Fruit fly (Drosophila melanogaster): Measurements from ENCODE around the gene mtm.
A peak's percentile ranks its signal among the peaks of the same experiment; 100 is the strongest.

mtm gene

DNA sequence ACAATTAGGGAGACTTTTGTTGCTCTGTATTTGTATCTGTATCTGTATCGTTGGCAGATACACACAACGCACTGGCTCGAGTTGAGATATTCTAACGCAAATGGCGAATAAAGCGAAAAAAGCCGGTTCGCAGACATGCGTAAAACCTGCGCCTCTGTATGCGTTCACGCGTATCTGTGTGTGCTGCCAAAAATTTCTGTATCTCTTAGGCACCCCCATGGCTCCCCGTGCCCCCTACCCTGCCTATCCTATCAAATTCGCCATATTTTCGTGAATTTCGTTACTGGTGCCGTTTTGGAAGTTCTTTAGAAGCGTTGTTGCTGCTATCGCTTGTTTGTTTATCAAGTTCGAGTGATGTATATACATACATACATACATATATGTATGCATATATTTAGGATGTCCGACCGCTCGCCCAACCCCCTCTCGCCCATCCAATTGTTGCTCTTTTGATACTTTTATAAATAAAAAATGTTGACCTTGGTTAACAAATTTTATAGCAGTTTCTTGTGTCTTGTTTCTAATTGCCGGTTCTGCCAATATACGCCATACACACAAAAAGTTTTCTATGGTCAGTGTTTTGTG is 49.0 kb upstream of the mtm start (continued):
- no peak for TF ChIP-seq CG7271 (tag; optimal IDR thresholded peaks at IDR 0.05)
- no peak for TF ChIP-seq CG12744 (GFP tag; optimal IDR thresholded peaks at IDR 0.05)
- TF ChIP-seq Lim3 (GFP tag; IDR thresholded peaks at IDR 0.05) = no peak
- no peak for TF ChIP-seq Tbp (GFP tag; optimal IDR thresholded peaks at IDR 0.05)
- no peak for TF ChIP-seq CG11695 (GFP tag; IDR thresholded peaks at IDR 0.05)
- TF ChIP-seq chinmo (GFP tag; IDR thresholded peaks at IDR 0.05; ENCODE audit: partially characterized antibody) = peak; percentile 90; the same call in 3 of the 4 replicates
- TF ChIP-seq pho (GFP tag; optimal IDR thresholded peaks at IDR 0.05) = no peak
- no peak for TF ChIP-seq CG1233 (GFP tag; optimal IDR thresholded peaks at IDR 0.05)
- no peak for TF ChIP-seq chn (GFP tag; optimal IDR thresholded peaks at IDR 0.05)
- TF ChIP-seq gro (GFP tag; optimal IDR thresholded peaks at IDR 0.05) = no peak
- peak; percentile 50; the same call in 2 of the 3 replicates for TF ChIP-seq Dbx (GFP tag; IDR thresholded peaks at IDR 0.05)
- no peak for TF ChIP-seq CG33213 (GFP tag; optimal IDR thresholded peaks at IDR 0.05)
- peak; percentile 36; the same call in 1 of the 2 replicates for TF ChIP-seq Rfx (GFP tag; IDR thresholded peaks at IDR 0.05)
- no peak for TF ChIP-seq crp (GFP tag; optimal IDR thresholded peaks at IDR 0.05)
- TF ChIP-seq bcd (GFP tag; optimal IDR thresholded peaks at IDR 0.05) = no peak
- no peak for TF ChIP-seq CG15269 (tag; optimal IDR thresholded peaks at IDR 0.05)
- TF ChIP-seq Sox100B (GFP tag; optimal IDR thresholded peaks at IDR 0.05) = no peak
- no peak for TF ChIP-seq en (GFP tag; optimal IDR thresholded peaks at IDR 0.05)
- no peak for TF ChIP-seq org-1 (GFP tag; optimal IDR thresholded peaks at IDR 0.05)
- no peak for TF ChIP-seq BtbVII (GFP tag; optimal IDR thresholded peaks at IDR 0.05)
- no peak for TF ChIP-seq E2f2 (GFP tag; IDR thresholded peaks at IDR 0.05)
- TF ChIP-seq toy (GFP tag; IDR thresholded peaks at IDR 0.05) = no peak
- no peak for TF ChIP-seq chif (GFP tag; optimal IDR thresholded peaks at IDR 0.05)
- peak; percentile 50 for TF ChIP-seq CG18599 (GFP tag; optimal IDR thresholded peaks at IDR 0.05)
- no peak for TF ChIP-seq Scr (GFP tag; IDR thresholded peaks at IDR 0.05; ENCODE audit: partially characterized antibody)
- no peak for TF ChIP-seq CG5180 (GFP tag; optimal IDR thresholded peaks at IDR 0.05)
- no peak for TF ChIP-seq CG3065 (GFP tag; optimal IDR thresholded peaks at IDR 0.05)
- no peak for TF ChIP-seq D (optimal IDR thresholded peaks at IDR 0.05)
- no peak for TF ChIP-seq D (GFP tag; optimal IDR thresholded peaks at IDR 0.05)
- TF ChIP-seq CG4282 (GFP tag; optimal IDR thresholded peaks at IDR 0.05) = no peak
- no peak for TF ChIP-seq Jarid2 (GFP tag; optimal IDR thresholded peaks at IDR 0.05)
- no peak for TF ChIP-seq Hand (GFP tag; optimal IDR thresholded peaks at IDR 0.05)
- TF ChIP-seq CG2120 (GFP tag; optimal IDR thresholded peaks at IDR 0.05) = no peak
- peak; percentile 83 for TF ChIP-seq CG32767 (GFP tag; IDR thresholded peaks at IDR 0.05)
- TF ChIP-seq Mes4 (GFP tag; optimal IDR thresholded peaks at IDR 0.05) = no peak
- no peak for TF ChIP-seq CG4360 (GFP tag; IDR thresholded peaks at IDR 0.05)
- TF ChIP-seq Hr78 (GFP tag; optimal IDR thresholded peaks at IDR 0.05) = no peak
- no peak for TF ChIP-seq Aef1 (GFP tag; IDR thresholded peaks at IDR 0.05)
- no peak for TF ChIP-seq croc (GFP tag; conservative IDR thresholded peaks at IDR 0.05)
- TF ChIP-seq CG2678 (tag; optimal IDR thresholded peaks at IDR 0.05) = no peak
- 0 out of 3 replicates have a peak, but pooled peaks have one; percentile 20 for TF ChIP-seq z (GFP tag; IDR thresholded peaks at IDR 0.05)
- no peak for TF ChIP-seq CG11456 (GFP tag; IDR thresholded peaks at IDR 0.05)
- peak; percentile 59 for TF ChIP-seq Deaf1 (tag; optimal IDR thresholded peaks at IDR 0.05)
- TF ChIP-seq abd-A (tag; optimal IDR thresholded peaks at IDR 0.05) = peak; percentile 93
- TF ChIP-seq CG32532 (GFP tag; IDR thresholded peaks at IDR 0.05) = no peak
- no peak for TF ChIP-seq chm (GFP tag; IDR thresholded peaks at IDR 0.05)
- TF ChIP-seq ind (GFP tag; optimal IDR thresholded peaks at IDR 0.05) = no peak
- no peak for TF ChIP-seq CG16813 (GFP tag; IDR thresholded peaks at IDR 0.05; ENCODE audit: partially characterized antibody)
- TF ChIP-seq gcm (GFP tag; optimal IDR thresholded peaks at IDR 0.05) = no peak
- no peak for TF ChIP-seq btn (GFP tag; optimal IDR thresholded peaks at IDR 0.05)
- no peak for TF ChIP-seq D19A (tag; optimal IDR thresholded peaks at IDR 0.05)

Measured in whole organism, embryonic.